Worm (Caenorhabditis elegans): ENCODE results near the gene rfth-1.

ce11 chrIV:4548253-4548652 is 37.1 kb upstream of the rfth-1 start, which contains the start of gene ZK185.1:
- TF ChIP-seq nhr-111 (GFP tag; optimal IDR thresholded peaks at IDR 0.05) (no peak), F37D6.2 (tag; optimal IDR thresholded peaks at IDR 0.05) (no peak), ama-1 (optimal IDR thresholded peaks at IDR 0.05) (no peak), nhr-11 (tag; optimal IDR thresholded peaks at IDR 0.05) (no peak), unc-39 (tag; optimal IDR thresholded peaks at IDR 0.05) (no peak), mdl-1 (tag; optimal IDR thresholded peaks at IDR 0.05) (no peak), gei-8 (GFP tag; optimal IDR thresholded peaks at IDR 0.05) (no peak), lir-3 (tag; optimal IDR thresholded peaks at IDR 0.05) (no peak), nhr-6 (tag; optimal IDR thresholded peaks at IDR 0.05) (no peak), jun-1 (tag; optimal IDR thresholded peaks at IDR 0.05) (no peak), skn-1 (tag; optimal IDR thresholded peaks at IDR 0.05) (no peak), aly-2 (tag; optimal IDR thresholded peaks at IDR 0.05) (no peak)
